Worm (Caenorhabditis elegans): ENCODE measurements around the gene ify-1.
A peak's percentile ranks its signal among the peaks of the same experiment; 100 is the strongest.

The ify-1 gene

ce11 chrII:5016977-5017585, 37.9 kb downstream of the ify-1 start (continued):
- no peak for TF ChIP-seq ceh-9 (tag; optimal IDR thresholded peaks at IDR 0.05)
- TF ChIP-seq madf-2 (tag; optimal IDR thresholded peaks at IDR 0.05) = peak; percentile 36
- no peak for TF ChIP-seq rnt-1 (tag; optimal IDR thresholded peaks at IDR 0.05)

ce11 chrII:5016144-5016543, 38.8 kb downstream of the ify-1 start:
- TF ChIP-seq rnt-1 (tag; optimal IDR thresholded peaks at IDR 0.05) (no peak), che-1 (tag; optimal IDR thresholded peaks at IDR 0.05) (no peak), hlh-30 (tag; optimal IDR thresholded peaks at IDR 0.05; ENCODE audit: insufficient read depth) (no peak), Y22D7AL.16 (tag; optimal IDR thresholded peaks at IDR 0.05) (no peak), ref-2 (tag; optimal IDR thresholded peaks at IDR 0.05) (no peak), K02D7.2 (tag; optimal IDR thresholded peaks at IDR 0.05) (no peak), ceh-30 (tag; optimal IDR thresholded peaks at IDR 0.05) (no peak), ceh-2 (tag; optimal IDR thresholded peaks at IDR 0.05) (no peak), ceh-6 (GFP tag; optimal IDR thresholded peaks at IDR 0.05) (no peak), odd-2 (tag; optimal IDR thresholded peaks at IDR 0.05) (no peak), ceh-45 (GFP tag; IDR thresholded peaks at IDR 0.05) (no peak), ceh-24 (tag; optimal IDR thresholded peaks at IDR 0.05) (no peak), syd-9 (tag; optimal IDR thresholded peaks at IDR 0.05) (no peak), dve-1 (tag; optimal IDR thresholded peaks at IDR 0.05) (no peak), eyg-1 (tag; optimal IDR thresholded peaks at IDR 0.05) (no peak), fkh-6 (tag; optimal IDR thresholded peaks at IDR 0.05) (no peak), C38D4.7 (GFP tag; optimal IDR thresholded peaks at IDR 0.05) (no peak), C08G9.2 (tag; optimal IDR thresholded peaks at IDR 0.05) (no peak)

DNA sequence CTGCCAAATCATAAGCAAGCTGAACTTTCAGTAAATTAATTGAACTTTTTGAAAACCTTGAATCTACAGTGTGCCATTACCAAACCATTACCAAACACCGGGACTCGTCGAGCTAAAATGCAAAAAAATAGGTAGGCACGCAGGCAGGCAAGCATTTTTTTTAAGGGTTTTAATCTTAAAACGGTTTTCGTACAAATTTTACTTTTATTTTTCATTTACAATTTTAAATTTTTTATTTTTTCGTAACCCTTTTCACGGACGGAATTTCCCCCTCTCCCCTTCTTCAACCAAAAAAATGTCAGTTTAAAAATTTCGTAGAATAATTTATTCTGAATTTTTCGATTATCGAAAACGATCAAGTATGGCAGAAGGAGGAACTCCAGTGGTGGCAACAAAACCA, 40.6 kb downstream of the ify-1 start, which contains the start of gene F59A6.2:
F59A6.2 (plus strand) TSS at position 301 of the 400 bp plus-strand sequence.
- TF ChIP-seq elt-2 (tag; optimal IDR thresholded peaks at IDR 0.05) (no peak), Y22D7AL.16 (tag; optimal IDR thresholded peaks at IDR 0.05) (no peak), gmeb-2 (tag; optimal IDR thresholded peaks at IDR 0.05) (no peak), sox-2 (GFP tag; IDR thresholded peaks at IDR 0.05) (no peak), hlh-8 (tag; optimal IDR thresholded peaks at IDR 0.05) (no peak), mec-3 (tag; optimal IDR thresholded peaks at IDR 0.05; ENCODE audit: borderline replicate concordance) (no peak), ceh-34 (tag; optimal IDR thresholded peaks at IDR 0.05) (no peak), syd-9 (tag; optimal IDR thresholded peaks at IDR 0.05) (no peak), sox-4 (tag; optimal IDR thresholded peaks at IDR 0.05) (no peak), elt-4 (tag; optimal IDR thresholded peaks at IDR 0.05) (no peak), ceh-19 (GFP tag; optimal IDR thresholded peaks at IDR 0.05) (no peak), madf-2 (tag; optimal IDR thresholded peaks at IDR 0.05) (no peak)

DNA sequence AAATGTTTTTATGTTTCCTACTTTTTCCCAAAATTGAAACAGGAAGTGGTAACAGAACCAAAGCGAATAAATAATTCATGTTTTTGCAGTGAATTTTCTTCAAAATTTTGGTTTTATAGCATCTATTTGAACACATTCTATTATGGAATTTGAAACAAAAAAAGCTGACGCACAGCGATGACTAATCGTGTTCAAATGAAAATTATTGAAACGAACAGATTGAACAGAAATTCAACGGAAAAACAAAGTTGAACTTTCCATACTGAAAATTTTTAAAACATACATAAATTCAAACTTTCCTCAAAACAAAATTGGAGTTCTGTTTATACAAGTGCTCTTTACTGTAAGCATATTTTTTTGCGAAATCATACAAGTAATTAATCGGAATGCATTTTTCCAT, 43.0 kb downstream of the ify-1 start, which contains the start of gene F59A6.12:
F59A6.12 (minus strand) TSS at position 101 of the 400 bp plus-strand sequence.
- TF ChIP-seq ceh-14 (tag; optimal IDR thresholded peaks at IDR 0.05) (no peak), F13H6.1 (tag; optimal IDR thresholded peaks at IDR 0.05) (no peak), npax-4 (tag; optimal IDR thresholded peaks at IDR 0.05) (no peak), hlh-15 (tag; optimal IDR thresholded peaks at IDR 0.05) (no peak), ama-1 (optimal IDR thresholded peaks at IDR 0.05) (no peak)

ce11 chrII:5008033-5008432, 46.9 kb downstream of the ify-1 start, which contains the start of gene F59A6.3:
Gene F59A6.3 (plus strand): TSS chrII:5008333.
- TF ChIP-seq hlh-8 (tag; optimal IDR thresholded peaks at IDR 0.05) = no peak
- no peak for TF ChIP-seq fkh-6 (tag; optimal IDR thresholded peaks at IDR 0.05)
- TF ChIP-seq ceh-48 (tag; optimal IDR thresholded peaks at IDR 0.05) = no peak
- no peak for TF ChIP-seq ceh-30 (tag; optimal IDR thresholded peaks at IDR 0.05)
- no peak for TF ChIP-seq hlh-6 (tag; optimal IDR thresholded peaks at IDR 0.05)
